Worm (Caenorhabditis elegans) whole organism, young adult: ENCODE results near the gene K01A6.5.
A peak's percentile ranks its signal among the peaks of the same experiment; 100 is the strongest.

Source experiments
- B0019.2 ChIP-seq: fragments of 200-800 bp; sonication (Bioruptor generic); conservative IDR thresholded peaks from 2 replicates; pipeline ENCODE4 v1.3.6; 2022; ENCODE audit warnings: missing genetic modification reagents, missing genetic modification characterization, missing compliant biosample characterization
- B0035.1 ChIP-seq: sonication (generic microtip); optimal IDR thresholded peaks from 2 replicates; lab custom pipeline; 2016; ENCODE audit warnings: missing genetic modification characterization, mild to moderate bottlenecking, missing compliant biosample characterization, missing genotype, missing genetic modification reagents
- F10E7.11 ChIP-seq: sonication (generic microtip); optimal IDR thresholded peaks from 2 replicates; lab custom pipeline; 2017; ENCODE audit warnings: mild to moderate bottlenecking, missing genetic modification characterization, moderate library complexity, missing compliant biosample characterization
- F23B12.7 ChIP-seq: sonication (generic microtip); optimal IDR thresholded peaks from 2 replicates; lab custom pipeline; 2017; ENCODE audit warnings: missing genetic modification characterization, mild to moderate bottlenecking, missing compliant biosample characterization, antibody characterized with exemption, moderate library complexity; ENCODE audit not compliant: insufficient read depth
- F39B2.1 ChIP-seq: fragments of 200-800 bp; sonication (Bioruptor generic); IDR thresholded peaks from 2 replicates; pipeline ENCODE4 v1.3.6; 2022; ENCODE audit warnings: missing genetic modification reagents, missing genetic modification characterization, missing compliant biosample characterization
- F55B11.4 ChIP-seq: sonication (generic microtip); optimal IDR thresholded peaks from 2 replicates; lab custom pipeline; 2016; ENCODE audit warnings: missing compliant biosample characterization, missing genetic modification characterization, borderline replicate concordance; ENCODE audit not compliant: insufficient read depth
- K12H6.12 ChIP-seq: fragments of 200-800 bp; sonication (Bioruptor generic); optimal IDR thresholded peaks from 2 replicates; lab custom pipeline; 2018; ENCODE audit warnings: mild to moderate bottlenecking, missing genetic modification characterization, missing compliant biosample characterization
- Y67H2A.10 ChIP-seq: fragments of 200-800 bp; sonication (Bioruptor generic); conservative IDR thresholded peaks from 2 replicates; pipeline ENCODE4 v1.3.6; 2022; ENCODE audit warnings: missing genetic modification reagents, missing genetic modification characterization, missing compliant biosample characterization
- ZK185.1 ChIP-seq: sonication (generic microtip); optimal IDR thresholded peaks from 2 replicates; lab custom pipeline; 2016; ENCODE audit warnings: mild to moderate bottlenecking, missing genetic modification characterization, missing compliant biosample characterization; ENCODE audit not compliant: poor library complexity, severe bottlenecking
- akir-1 ChIP-seq: fragments of 200-800 bp; sonication (Bioruptor generic); optimal IDR thresholded peaks from 2 replicates; lab custom pipeline; 2018; ENCODE audit warnings: mild to moderate bottlenecking, missing genetic modification characterization, moderate library complexity, missing compliant biosample characterization
- ama-1 ChIP-seq, 3 experiments: fragments of 150-350 bp in 1 of 3; sonication (generic microtip) in 2 of 3; optimal IDR thresholded peaks; 2 replicates each; lab custom pipeline; 2014 to 2018; ENCODE audit warnings: missing biosample characterization in 2 of 3, missing genetic modification characterization in 2 of 3, missing genetic modification reagents in 2 of 3
- aptf-3 ChIP-seq: fragments of 200-800 bp; sonication (Bioruptor generic); IDR thresholded peaks from 2 replicates; pipeline ENCODE4 v1.3.6; 2022; ENCODE audit warnings: missing genetic modification characterization, missing compliant biosample characterization
- atf-7 ChIP-seq: sonication (generic microtip); optimal IDR thresholded peaks from 2 replicates; lab custom pipeline; 2017; ENCODE audit warnings: mild to moderate bottlenecking, missing genetic modification characterization, missing compliant biosample characterization
- bed-1 ChIP-seq: fragments of 200-800 bp; sonication (Bioruptor generic); IDR thresholded peaks from 2 replicates; pipeline ENCODE4 v1.3.6; 2022; ENCODE audit warnings: missing genetic modification reagents, missing genetic modification characterization, missing compliant biosample characterization
- bed-2 ChIP-seq: fragments of 200-800 bp; sonication (Bioruptor generic); IDR thresholded peaks from 2 replicates; pipeline ENCODE4 v1.3.6; 2022; ENCODE audit warnings: missing genetic modification reagents, missing genetic modification characterization, missing compliant biosample characterization
- cebp-2 ChIP-seq: fragments of 200-800 bp; sonication (Bioruptor generic); IDR thresholded peaks from 2 replicates; pipeline ENCODE4 v1.3.6; 2022; ENCODE audit warnings: missing genetic modification characterization, missing compliant biosample characterization
- ceh-40 ChIP-seq: fragments of 200-800 bp; sonication (Bioruptor generic); IDR thresholded peaks from 2 replicates; pipeline ENCODE4 v1.3.6; 2022; ENCODE audit warnings: missing genetic modification characterization, missing compliant biosample characterization
- die-1 ChIP-seq: sonication (generic microtip); optimal IDR thresholded peaks from 2 replicates; lab custom pipeline; 2016; ENCODE audit warnings: missing genotype, mild to moderate bottlenecking, missing genetic modification characterization, missing compliant biosample characterization
- dpl-1 ChIP-seq: fragments of 150-350 bp; optimal IDR thresholded peaks from 2 replicates; lab custom pipeline; 2014; ENCODE audit warnings: missing biosample characterization, missing genetic modification reagents, missing genetic modification characterization
- ekl-4 ChIP-seq: fragments of 200-800 bp; sonication (Bioruptor generic); IDR thresholded peaks from 2 replicates; pipeline ENCODE4 v1.3.6; 2022; ENCODE audit warnings: missing genetic modification reagents, missing genetic modification characterization, missing compliant biosample characterization
- ets-4 ChIP-seq: fragments of 200-800 bp; sonication (Bioruptor generic); optimal IDR thresholded peaks from 2 replicates; lab custom pipeline; 2018; ENCODE audit warnings: mild to moderate bottlenecking, missing genetic modification characterization, missing compliant biosample characterization
- hlh-12 ChIP-seq: sonication (generic microtip); optimal IDR thresholded peaks from 2 replicates; lab custom pipeline; 2016; ENCODE audit warnings: missing genetic modification characterization, missing compliant biosample characterization
- hrde-1 ChIP-seq: sonication (generic microtip); optimal IDR thresholded peaks from 2 replicates; lab custom pipeline; 2016; ENCODE audit warnings: missing genetic modification characterization, mild to moderate bottlenecking, missing compliant biosample characterization, moderate library complexity, missing genotype, missing genetic modification reagents, borderline replicate concordance
- let-607 ChIP-seq, 2 experiments: fragments of 200-800 bp in 1 of 2; sonication (Bioruptor generic) in 1 of 2; sonication (generic microtip) in 1 of 2; optimal IDR thresholded peaks; 2 replicates each; lab custom pipeline; 2016 to 2018; ENCODE audit warnings: mild to moderate bottlenecking in 2 of 2, missing compliant biosample characterization in 2 of 2, missing genetic modification characterization in 2 of 2, moderate library complexity in 2 of 2, missing genotype in 1 of 2
- lin-26 ChIP-seq: fragments of 200-800 bp; sonication (Bioruptor generic); IDR thresholded peaks from 2 replicates; pipeline ENCODE4 v1.3.6; 2022; ENCODE audit warnings: missing genetic modification reagents, missing genetic modification characterization, missing compliant biosample characterization
- lin-40 ChIP-seq: sonication (generic microtip); optimal IDR thresholded peaks from 2 replicates; lab custom pipeline; 2016; ENCODE audit warnings: missing genetic modification characterization, mild to moderate bottlenecking, missing compliant biosample characterization, missing genotype, missing genetic modification reagents
- lsy-27 ChIP-seq: sonication (generic microtip); optimal IDR thresholded peaks from 2 replicates; lab custom pipeline; 2017; ENCODE audit warnings: missing genetic modification characterization, mild to moderate bottlenecking, missing compliant biosample characterization, antibody characterized with exemption, missing genotype, borderline replicate concordance; ENCODE audit not compliant: insufficient read depth
- madf-3 ChIP-seq: fragments of 200-800 bp; sonication (Bioruptor generic); IDR thresholded peaks from 2 replicates; pipeline ENCODE4 v1.3.6; 2022; ENCODE audit warnings: missing genetic modification reagents, missing genetic modification characterization, missing compliant biosample characterization
- mel-28 ChIP-seq: sonication (generic microtip); optimal IDR thresholded peaks from 2 replicates; lab custom pipeline; 2016; ENCODE audit warnings: borderline replicate concordance, mild to moderate bottlenecking, missing genetic modification characterization, missing compliant biosample characterization
- mes-4 ChIP-seq: sonication (generic microtip); optimal IDR thresholded peaks from 2 replicates; lab custom pipeline; 2016; ENCODE audit warnings: missing genotype, missing genetic modification characterization, missing compliant biosample characterization
- mxl-1 ChIP-seq: sonication (generic microtip); optimal IDR thresholded peaks from 2 replicates; lab custom pipeline; 2016; ENCODE audit warnings: missing genetic modification characterization, missing compliant biosample characterization
- nfyb-1 ChIP-seq: fragments of 200-800 bp; sonication (Bioruptor generic); IDR thresholded peaks from 2 replicates; pipeline ENCODE4 v1.3.6; 2022; ENCODE audit warnings: missing genetic modification reagents, missing genetic modification characterization, missing compliant biosample characterization
- nhr-120 ChIP-seq: fragments of 200-800 bp; sonication (Bioruptor generic); IDR thresholded peaks from 2 replicates; pipeline ENCODE4 v1.3.6; 2022; ENCODE audit warnings: missing genetic modification characterization, missing compliant biosample characterization
- nhr-90 ChIP-seq: sonication (generic microtip); optimal IDR thresholded peaks from 2 replicates; lab custom pipeline; 2016; ENCODE audit warnings: missing genotype, mild to moderate bottlenecking, missing genetic modification characterization, missing compliant biosample characterization
- repo-1 ChIP-seq: sonication (generic microtip); optimal IDR thresholded peaks from 2 replicates; lab custom pipeline; 2017; ENCODE audit warnings: mild to moderate bottlenecking, missing genetic modification characterization, missing compliant biosample characterization
- snpc-1.1 ChIP-seq: sonication (generic microtip); optimal IDR thresholded peaks from 2 replicates; lab custom pipeline; 2017; ENCODE audit warnings: missing genetic modification characterization, mild to moderate bottlenecking, missing compliant biosample characterization, antibody characterized with exemption, moderate library complexity, missing genotype, missing genetic modification reagents; ENCODE audit not compliant: insufficient read depth
- unc-130 ChIP-seq: sonication (generic microtip); optimal IDR thresholded peaks from 2 replicates; lab custom pipeline; 2016; ENCODE audit warnings: missing genetic modification reagents, missing genetic modification characterization, missing compliant biosample characterization
- unc-62 ChIP-seq: fragments of 150-350 bp; optimal IDR thresholded peaks from 2 replicates; lab custom pipeline; 2014; ENCODE audit warnings: missing biosample characterization, missing genetic modification reagents, missing genetic modification characterization
- xnd-1 ChIP-seq: sonication (generic microtip); optimal IDR thresholded peaks from 2 replicates; lab custom pipeline; 2016; ENCODE audit warnings: missing genotype, missing genetic modification reagents, missing genetic modification characterization, missing compliant biosample characterization
- ztf-22 ChIP-seq: fragments of 200-800 bp; sonication (Bioruptor generic); optimal IDR thresholded peaks from 2 replicates; lab custom pipeline; 2018; ENCODE audit warnings: mild to moderate bottlenecking, missing genetic modification characterization, moderate library complexity, missing compliant biosample characterization
- ztf-26 ChIP-seq: sonication (generic microtip); optimal IDR thresholded peaks from 2 replicates; lab custom pipeline; 2017; ENCODE audit warnings: missing genetic modification characterization, missing compliant biosample characterization
- ztf-28 ChIP-seq: fragments of 200-800 bp; sonication (Bioruptor generic); IDR thresholded peaks from 2 replicates; pipeline ENCODE4 v1.3.6; 2022; ENCODE audit warnings: missing genetic modification reagents, missing genetic modification characterization, missing compliant biosample characterization
- ztf-3 ChIP-seq: fragments of 200-800 bp; sonication (Bioruptor generic); optimal IDR thresholded peaks from 2 replicates; lab custom pipeline; 2018; ENCODE audit warnings: mild to moderate bottlenecking, missing genetic modification characterization, missing compliant biosample characterization

The K01A6.5 gene

ce11 chrIV:11742406-11742805 lies at the start of gene K01A6.5:
K01A6.5 (plus strand) TSS chrIV:11742706.
- TF ChIP-seq lin-40 (no peak), K12H6.12 (tag; lab: Kevin White, UChicago) (no peak), bed-2 (no peak), F23B12.7 (no peak), ztf-3 (no peak)

- TF ChIP-seq unc-130 (GFP tag; lab: Kevin White, UChicago): no peak
- TF ChIP-seq F55B11.4 (tag; lab: Kevin White, UChicago): no peak
- no peak for TF ChIP-seq ZK185.1 (tag; lab: Kevin White, UChicago)
- no peak for TF ChIP-seq lin-26
- no peak for TF ChIP-seq atf-7 (tag; lab: Kevin White, UChicago)
- TF ChIP-seq ets-4 (GFP tag; lab: Kevin White, UChicago): no peak
- TF ChIP-seq nhr-120: no peak
- TF ChIP-seq hlh-12 (tag; lab: Kevin White, UChicago): no peak
- TF ChIP-seq ceh-40: no peak
- TF ChIP-seq cebp-2 (GFP tag; lab: Robert Waterston, UW): no peak
- no peak for TF ChIP-seq repo-1
- TF ChIP-seq F39B2.1: no peak
- TF ChIP-seq ztf-22 (GFP tag; lab: Kevin White, UChicago): no peak
Measured at ce11 chrIV:11693493-11693892, 49.0 kb upstream of the K01A6.5 start, which contains the start of gene ZK792.12. ZK792.12 (plus strand) TSS chrIV:11693793.

- no peak for TF ChIP-seq ztf-3
- no peak for TF ChIP-seq let-607 (tag; optimal IDR thresholded peaks at IDR 0.05; lab: Kevin White, UChicago)
- no peak for TF ChIP-seq ZK185.1 (tag; lab: Kevin White, UChicago)
- TF ChIP-seq madf-3 (GFP tag; lab: Robert Waterston, UW): no peak
- no peak for TF ChIP-seq unc-62
- TF ChIP-seq cebp-2 (GFP tag; lab: Robert Waterston, UW): no peak
- TF ChIP-seq die-1 (tag; lab: Kevin White, UChicago): no peak
- TF ChIP-seq ets-4 (GFP tag; lab: Kevin White, UChicago): no peak
- no peak for TF ChIP-seq hrde-1 (tag; lab: Kevin White, UChicago)
Measured at ce11 chrIV:11694143-11694542, 48.4 kb upstream of the K01A6.5 start, which contains the start of gene ZK792.7. ZK792.7 (plus strand) TSS chrIV:11694443.

ce11 chrIV:11695634-11696033 lies 46.9 kb upstream of the K01A6.5 start:
- TF ChIP-seq lsy-27 (tag; lab: Kevin White, UChicago): no peak
- no peak for TF ChIP-seq ztf-28
- TF ChIP-seq ama-1 (optimal IDR thresholded peaks at IDR 0.05; lab: Kevin White, UChicago): no peak
- TF ChIP-seq ama-1 (GFP tag; optimal IDR thresholded peaks at IDR 0.05; lab: Kevin White, UChicago): no peak
- no peak for TF ChIP-seq snpc-1.1 (tag; lab: Kevin White, UChicago)
- TF ChIP-seq repo-1: no peak
- no peak for TF ChIP-seq bed-1 (GFP tag; lab: Robert Waterston, UW)
- no peak for TF ChIP-seq nhr-90 (tag; lab: Kevin White, UChicago)
- no peak for TF ChIP-seq dpl-1 (GFP tag; lab: Kevin White, UChicago)
- TF ChIP-seq mes-4: no peak
- TF ChIP-seq K12H6.12 (tag; lab: Kevin White, UChicago): no peak
- TF ChIP-seq xnd-1: peak; percentile 97
- TF ChIP-seq B0019.2: no peak
- no peak for TF ChIP-seq aptf-3 (GFP tag; lab: Robert Waterston, UW)
- TF ChIP-seq F10E7.11: no peak
- no peak for TF ChIP-seq mxl-1 (tag; lab: Kevin White, UChicago)
- TF ChIP-seq B0035.1 (tag; lab: Kevin White, UChicago): no peak
- TF ChIP-seq ekl-4 (GFP tag; lab: Robert Waterston, UW): 0 out of 2 replicates have a peak, but pooled peaks have one; percentile 33
- TF ChIP-seq nfyb-1 (GFP tag; lab: Robert Waterston, UW): no peak
- no peak for TF ChIP-seq akir-1 (GFP tag; lab: Kevin White, UChicago)
- TF ChIP-seq mel-28 (tag; lab: Kevin White, UChicago): no peak
- TF ChIP-seq Y67H2A.10 (GFP tag; lab: Robert Waterston, UW): no peak
- peak; percentile 12 for TF ChIP-seq hrde-1 (tag; lab: Kevin White, UChicago)
- TF ChIP-seq let-607 (tag; optimal IDR thresholded peaks at IDR 0.05; lab: Kevin White, UChicago): no peak
- no peak for TF ChIP-seq ztf-26 (tag; lab: Kevin White, UChicago)
- TF ChIP-seq F55B11.4 (tag; lab: Kevin White, UChicago): no peak
